Worm (Caenorhabditis elegans) whole organism, late embryonic: ENCODE results near the gene F58D12.1.
A peak's percentile ranks its signal among the peaks of the same experiment; 100 is the strongest.

Experiments
- T23F11.4 ChIP-seq: fragments of 200-800 bp; sonication (Bioruptor generic); optimal IDR thresholded peaks from 2 replicates; lab custom pipeline; 2018; ENCODE audit warnings: mild to moderate bottlenecking, missing genetic modification characterization, missing compliant biosample characterization
- Y22D7AL.16 ChIP-seq: sonication (generic microtip); optimal IDR thresholded peaks from 2 replicates; lab custom pipeline; 2016; ENCODE audit warnings: missing genetic modification characterization, missing compliant biosample characterization
- ama-1 ChIP-seq: fragments of 150-350 bp; optimal IDR thresholded peaks from 2 replicates; lab custom pipeline; 2014
- ceh-14 ChIP-seq: sonication (generic microtip); optimal IDR thresholded peaks from 2 replicates; lab custom pipeline; 2016; ENCODE audit warnings: missing genotype, missing genetic modification characterization, missing compliant biosample characterization
- ceh-19 ChIP-seq: fragments of 200-800 bp; sonication (Bioruptor generic); optimal IDR thresholded peaks from 2 replicates; lab custom pipeline; 2018; ENCODE audit warnings: mild to moderate bottlenecking, missing genetic modification characterization, missing compliant biosample characterization
- ceh-2 ChIP-seq: sonication (generic microtip); optimal IDR thresholded peaks from 2 replicates; lab custom pipeline; 2016; ENCODE audit warnings: missing genotype, missing genetic modification characterization, missing compliant biosample characterization
- ceh-24 ChIP-seq: sonication (generic microtip); optimal IDR thresholded peaks from 2 replicates; lab custom pipeline; 2016; ENCODE audit warnings: mild to moderate bottlenecking, missing genetic modification characterization, missing compliant biosample characterization
- ceh-45 ChIP-seq: fragments of 200-800 bp; sonication (Bioruptor generic); IDR thresholded peaks from 2 replicates; pipeline ENCODE4 v1.3.6; 2022; ENCODE audit warnings: missing genetic modification reagents, missing genetic modification characterization, missing compliant biosample characterization
- ceh-9 ChIP-seq: sonication (generic microtip); optimal IDR thresholded peaks from 2 replicates; lab custom pipeline; 2016; ENCODE audit warnings: mild to moderate bottlenecking, missing genetic modification characterization, inconsistent platforms, missing compliant biosample characterization
- che-1 ChIP-seq: sonication (generic microtip); optimal IDR thresholded peaks from 2 replicates; lab custom pipeline; 2016; ENCODE audit warnings: mild to moderate bottlenecking, missing genetic modification characterization, missing compliant biosample characterization
- dve-1 ChIP-seq: sonication (generic microtip); optimal IDR thresholded peaks from 2 replicates; lab custom pipeline; 2017; ENCODE audit warnings: antibody characterized with exemption, mild to moderate bottlenecking, missing genetic modification characterization, missing compliant biosample characterization
- ets-4 ChIP-seq: sonication (generic microtip); optimal IDR thresholded peaks from 2 replicates; lab custom pipeline; 2016; ENCODE audit warnings: missing genetic modification characterization, missing compliant biosample characterization
- eyg-1 ChIP-seq: sonication (generic microtip); optimal IDR thresholded peaks from 2 replicates; lab custom pipeline; 2016; ENCODE audit warnings: missing genotype, missing genetic modification characterization, missing compliant biosample characterization
- fax-1 ChIP-seq: sonication (generic microtip); optimal IDR thresholded peaks from 2 replicates; lab custom pipeline; 2016; ENCODE audit warnings: missing genotype, missing genetic modification characterization, missing compliant biosample characterization
- fkh-6 ChIP-seq: sonication (generic microtip); optimal IDR thresholded peaks from 2 replicates; lab custom pipeline; 2016; ENCODE audit warnings: missing genetic modification characterization, missing compliant biosample characterization
- hlh-13 ChIP-seq: fragments of 200-800 bp; sonication (Bioruptor generic); optimal IDR thresholded peaks from 2 replicates; lab custom pipeline; 2018; ENCODE audit warnings: mild to moderate bottlenecking, missing genetic modification characterization, missing compliant biosample characterization
- hlh-15 ChIP-seq: sonication (generic microtip); optimal IDR thresholded peaks from 2 replicates; lab custom pipeline; 2016; ENCODE audit warnings: missing genetic modification characterization, missing compliant biosample characterization
- hlh-6 ChIP-seq: sonication (generic microtip); optimal IDR thresholded peaks from 2 replicates; lab custom pipeline; 2016; ENCODE audit warnings: missing genotype, missing genetic modification characterization, missing compliant biosample characterization
- hlh-8 ChIP-seq: sonication (generic microtip); optimal IDR thresholded peaks from 2 replicates; lab custom pipeline; 2016; ENCODE audit warnings: missing genotype, missing genetic modification characterization, missing compliant biosample characterization
- lim-6 ChIP-seq: sonication (generic microtip); optimal IDR thresholded peaks from 2 replicates; lab custom pipeline; 2016; ENCODE audit warnings: missing genetic modification characterization, missing compliant biosample characterization
- madf-2 ChIP-seq: sonication (generic microtip); optimal IDR thresholded peaks from 2 replicates; lab custom pipeline; 2017; ENCODE audit warnings: missing genetic modification characterization, missing compliant biosample characterization
- mec-3 ChIP-seq: sonication (generic microtip); optimal IDR thresholded peaks from 2 replicates; lab custom pipeline; 2016; ENCODE audit warnings: borderline replicate concordance, missing genetic modification characterization, missing compliant biosample characterization
- nfya-1 ChIP-seq: sonication (generic microtip); optimal IDR thresholded peaks from 2 replicates; lab custom pipeline; 2017; ENCODE audit warnings: missing genetic modification characterization, mild to moderate bottlenecking, missing compliant biosample characterization, antibody characterized with exemption, moderate library complexity
- nhr-232 ChIP-seq: sonication (generic microtip); optimal IDR thresholded peaks from 2 replicates; lab custom pipeline; 2016; ENCODE audit warnings: missing genetic modification characterization, missing compliant biosample characterization
- odd-2 ChIP-seq: sonication (generic microtip); optimal IDR thresholded peaks from 2 replicates; lab custom pipeline; 2017; ENCODE audit warnings: antibody characterized with exemption, mild to moderate bottlenecking, missing genetic modification characterization, missing compliant biosample characterization
- pat-9 ChIP-seq: fragments of 200-800 bp; sonication (Bioruptor generic); optimal IDR thresholded peaks from 2 replicates; lab custom pipeline; 2018; ENCODE audit warnings: mild to moderate bottlenecking, missing genetic modification characterization, moderate library complexity, missing compliant biosample characterization
- pha-4 ChIP-seq: fragments of 150-350 bp; optimal IDR thresholded peaks from 2 replicates; lab custom pipeline; 2018; ENCODE audit warnings: missing biosample characterization, missing genetic modification reagents, missing genetic modification characterization
- rnt-1 ChIP-seq: sonication (generic microtip); optimal IDR thresholded peaks from 2 replicates; lab custom pipeline; 2016; ENCODE audit warnings: missing genetic modification characterization, missing compliant biosample characterization
- sdc-2 ChIP-seq: sonication (generic microtip); optimal IDR thresholded peaks from 2 replicates; lab custom pipeline; 2016; ENCODE audit warnings: missing genotype, missing genetic modification characterization, missing compliant biosample characterization
- sox-2 ChIP-seq: fragments of 200-800 bp; sonication (Bioruptor generic); IDR thresholded peaks from 2 replicates; pipeline ENCODE4 v1.3.6; 2022; ENCODE audit warnings: missing genetic modification reagents, missing genetic modification characterization, missing compliant biosample characterization
- sox-4 ChIP-seq: sonication (generic microtip); optimal IDR thresholded peaks from 2 replicates; lab custom pipeline; 2017; ENCODE audit warnings: mild to moderate bottlenecking, missing genetic modification characterization, inconsistent platforms, missing compliant biosample characterization
- syd-9 ChIP-seq: sonication (generic microtip); optimal IDR thresholded peaks from 2 replicates; lab custom pipeline; 2016; ENCODE audit warnings: mild to moderate bottlenecking, missing genetic modification characterization, moderate library complexity, missing compliant biosample characterization
- tbx-2 ChIP-seq: sonication (generic microtip); optimal IDR thresholded peaks from 2 replicates; lab custom pipeline; 2016; ENCODE audit warnings: missing genetic modification characterization, missing compliant biosample characterization
- unc-3 ChIP-seq, 2 experiments: fragments of 200-800 bp in 1 of 2; sonication (Bioruptor generic) in 1 of 2; sonication (generic microtip) in 1 of 2; conservative IDR thresholded peaks in 1 of 2; optimal IDR thresholded peaks in 1 of 2; 2 replicates each; pipeline versions ENCODE4 v1.3.6 to Lab custom; 2016 to 2022; ENCODE audit warnings: missing compliant biosample characterization in 2 of 2, missing genetic modification characterization in 2 of 2, missing genetic modification reagents in 1 of 2
- unc-42 ChIP-seq: sonication (generic microtip); optimal IDR thresholded peaks from 2 replicates; lab custom pipeline; 2016; ENCODE audit warnings: missing genotype, missing genetic modification characterization, missing compliant biosample characterization
- unc-55 ChIP-seq: sonication (generic microtip); optimal IDR thresholded peaks from 2 replicates; lab custom pipeline; 2017; ENCODE audit warnings: missing biosample characterization, missing genetic modification reagents, missing genetic modification characterization
- ztf-16 ChIP-seq: sonication (generic microtip); optimal IDR thresholded peaks from 2 replicates; lab custom pipeline; 2017; ENCODE audit warnings: missing genetic modification characterization, missing compliant biosample characterization

The F58D12.1 gene

DNA sequence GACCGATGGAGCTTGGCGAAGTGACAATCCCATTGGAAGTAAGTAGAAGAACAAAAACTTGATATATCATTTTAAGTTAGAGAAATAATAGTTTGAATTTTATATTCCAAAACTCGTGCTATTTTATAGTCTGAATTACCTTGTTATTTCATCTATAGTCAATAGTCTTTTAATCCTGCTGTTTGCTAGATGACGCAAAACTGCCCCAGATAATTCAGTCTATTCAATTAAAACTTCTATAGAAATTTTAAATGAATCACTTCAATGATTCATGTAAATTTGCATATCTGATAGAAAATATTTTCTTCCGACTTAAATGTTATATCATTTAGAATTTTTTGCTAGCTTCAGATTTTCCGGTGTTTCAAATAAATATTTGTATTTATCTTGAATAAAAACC is 26.3 kb upstream of the F58D12.1 start, which contains the start of gene T08G5.15:
Gene T08G5.15, minus strand, starts transcription at position 101 of the 400 bp plus-strand sequence.
- TF ChIP-seq hlh-8 (tag; lab: Kevin White, UChicago) (no peak), hlh-15 (tag; lab: Kevin White, UChicago) (no peak), ceh-24 (no peak), unc-3 (GFP tag; conservative IDR thresholded peaks at IDR 0.05; lab: Robert Waterston, UW) (no peak), unc-3 (tag; optimal IDR thresholded peaks at IDR 0.05; lab: Kevin White, UChicago) (no peak), hlh-6 (tag; lab: Kevin White, UChicago) (no peak), mec-3 (tag; lab: Kevin White, UChicago) (no peak), ceh-9 (tag; lab: Kevin White, UChicago) (no peak), sdc-2 (tag; lab: Kevin White, UChicago) (no peak), ztf-16 (no peak)

ce11 chrV:14026194-14026593 is 23.2 kb upstream of the F58D12.1 start, which contains the start of gene T08G5.2:
TSS of gene T08G5.2 (minus strand) at chrV:14026294.
- TF ChIP-seq Y22D7AL.16 (no peak), T23F11.4 (no peak), unc-42 (tag; lab: Kevin White, UChicago) (no peak), hlh-13 (no peak), ceh-19 (GFP tag; lab: Kevin White, UChicago) (no peak), madf-2 (no peak), sox-2 (GFP tag; lab: Robert Waterston, UW) (no peak)

DNA sequence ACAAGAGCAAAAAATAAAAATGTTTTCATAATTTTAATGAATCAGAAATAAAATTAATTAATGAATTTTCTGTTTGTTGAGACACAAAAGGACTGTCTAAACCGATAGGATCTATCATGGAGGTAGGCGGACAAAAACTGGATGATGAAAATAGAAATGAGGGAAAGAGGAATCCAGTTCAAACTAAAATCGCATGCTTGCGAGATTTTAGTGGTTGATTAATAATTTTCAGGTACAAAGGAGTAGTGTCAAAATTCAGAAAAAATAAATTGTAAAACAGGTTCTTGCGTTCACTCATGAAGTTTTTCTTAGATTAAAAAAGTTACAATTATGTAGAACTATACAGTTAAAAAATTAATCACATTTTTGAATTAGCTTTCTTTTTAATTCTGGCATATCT is 22.0 kb upstream of the F58D12.1 start, which contains the start of gene T08G5.3:
Gene T08G5.3, minus strand, starts transcription at position 101 of the 400 bp plus-strand sequence.
- TF ChIP-seq odd-2 (tag; lab: Kevin White, UChicago) (no peak), sox-4 (tag; lab: Kevin White, UChicago) (no peak), rnt-1 (tag; lab: Kevin White, UChicago) (no peak), ceh-14 (no peak), pha-4 (tag; lab: Kevin White, UChicago) (no peak), ztf-16 (no peak), ceh-9 (tag; lab: Kevin White, UChicago) (no peak), ceh-19 (GFP tag; lab: Kevin White, UChicago) (no peak), lim-6 (tag; lab: Kevin White, UChicago) (no peak), che-1 (tag; lab: Kevin White, UChicago) (no peak), fkh-6 (tag; lab: Kevin White, UChicago) (no peak), ceh-45 (GFP tag; lab: Robert Waterston, UW) (no peak), nfya-1 (no peak), unc-55 (no peak), eyg-1 (tag; lab: Kevin White, UChicago) (no peak), hlh-15 (tag; lab: Kevin White, UChicago) (no peak), tbx-2 (no peak), fax-1 (no peak)
- TF ChIP-seq, all 69 proteins: peak for 0

- TF ChIP-seq dve-1 (tag; lab: Kevin White, UChicago) (no peak), ama-1 (lab: Kevin White, UChicago) (peak; percentile 76)
These were observed 21.1 kb upstream of the F58D12.1 start for ce11 chrV:14028256-14028743.

DNA sequence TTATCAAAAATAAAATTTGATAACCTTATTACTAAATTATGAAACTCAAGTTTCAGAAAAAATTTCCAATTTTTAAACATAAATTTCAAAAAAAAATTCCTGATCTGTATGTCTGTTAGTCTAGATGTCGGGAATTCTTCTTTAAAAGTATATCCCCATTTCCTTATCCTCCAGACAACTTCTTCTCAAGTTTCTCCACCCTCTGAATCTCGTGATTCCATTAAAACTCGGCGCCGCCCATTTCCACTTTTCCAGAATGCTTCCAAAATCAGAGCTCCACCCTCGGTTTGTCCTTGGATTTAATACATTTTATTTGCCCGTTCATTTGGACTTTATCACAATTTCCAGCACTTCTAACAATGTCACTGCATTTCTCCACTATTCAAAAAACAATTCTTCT is 15.7 kb upstream of the F58D12.1 start, which contains the start of gene ins-10:
Gene ins-10, plus strand, starts transcription at position 301 of the 400 bp plus-strand sequence.
- TF ChIP-seq ceh-19 (GFP tag; lab: Kevin White, UChicago) (no peak), nhr-232 (no peak), ets-4 (tag; lab: Kevin White, UChicago) (no peak), pat-9 (tag; lab: Kevin White, UChicago) (no peak), syd-9 (no peak), ama-1 (lab: Kevin White, UChicago) (no peak), ceh-2 (tag; lab: Kevin White, UChicago) (no peak)
